Fruit fly (Drosophila melanogaster): ENCODE data around the gene CG13970.

DNA sequence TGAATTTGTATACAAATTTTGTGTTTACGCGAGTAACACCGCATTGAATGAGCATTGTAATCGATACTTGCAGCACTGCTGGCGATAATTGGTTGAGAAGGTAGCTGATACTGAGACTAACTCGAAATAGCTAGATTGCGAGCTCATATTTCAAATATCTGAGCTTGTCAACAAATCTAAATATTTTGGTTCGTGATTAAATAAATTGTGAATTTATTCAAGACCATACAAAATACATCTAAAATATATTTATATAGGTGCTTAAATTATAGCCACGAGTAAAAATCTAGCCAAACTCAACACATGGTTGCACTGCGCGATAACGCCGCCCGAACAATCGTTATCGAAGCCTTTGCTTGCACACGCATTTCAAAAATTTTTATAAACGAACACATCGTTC is 10.2 kb downstream of the CG13970 start, which contains the start of the genes Taf13 and nesd:
- TF ChIP-seq C15 (GFP tag; IDR thresholded peaks at IDR 0.05), result no peak
- TF ChIP-seq Bteb2 (GFP tag; optimal IDR thresholded peaks at IDR 0.05), result no peak
- no peak for TF ChIP-seq run (tag; optimal IDR thresholded peaks at IDR 0.05)
- no peak for TF ChIP-seq CG14965 (GFP tag; optimal IDR thresholded peaks at IDR 0.05; ENCODE audit: borderline replicate concordance)
- TF ChIP-seq MESR4 (GFP tag; optimal IDR thresholded peaks at IDR 0.05), result no peak
- no peak for TF ChIP-seq CG4360 (GFP tag; IDR thresholded peaks at IDR 0.05)
- no peak for TF ChIP-seq CG4707 (GFP tag; optimal IDR thresholded peaks at IDR 0.05)

Measured in whole organism, embryonic.